Fruit fly (Drosophila melanogaster) whole organism, embryonic: ENCODE data around the gene CG14439.

Experiments
- CG11560 ChIP-seq: fragments of 200-800 bp; sonication (Bioruptor generic); IDR thresholded peaks from 3 replicates; pipeline ENCODE4 v1.3.6; 2022; ENCODE audit warnings: missing biosample characterization, missing genetic modification characterization
- CG14860 ChIP-seq: fragments of 200-800 bp; sonication (Bioruptor generic); IDR thresholded peaks from 3 replicates; pipeline ENCODE4 v1.3.6; 2022; ENCODE audit warnings: missing biosample characterization, missing genetic modification characterization; ENCODE audit not compliant: partially characterized antibody
- CG16779 ChIP-seq: fragments of 200-800 bp; sonication (Bioruptor generic); IDR thresholded peaks from 2 replicates; pipeline ENCODE4 v1.3.6; 2022; ENCODE audit warnings: missing biosample characterization, missing genetic modification characterization
- CG3838 ChIP-seq: fragments of 200-800 bp; sonication (Bioruptor generic); optimal IDR thresholded peaks from 3 replicates; lab custom pipeline; 2016; ENCODE audit warnings: missing biosample characterization, missing genetic modification characterization
- CG9437 ChIP-seq: fragments of 200-800 bp; sonication (Bioruptor generic); optimal IDR thresholded peaks from 2 replicates; lab custom pipeline; 2018; ENCODE audit warnings: missing biosample characterization, mild to moderate bottlenecking, missing genetic modification characterization
- cato ChIP-seq: fragments of 200-800 bp; sonication (Bioruptor generic); optimal IDR thresholded peaks from 2 replicates; lab custom pipeline; 2016; ENCODE audit warnings: missing biosample characterization, missing genetic modification characterization, borderline replicate concordance
- hkb ChIP-seq, 2 experiments: fragments of 200-800 bp in 1 of 2; fragments of >200 bp in 1 of 2; sonication (Bioruptor generic) in 1 of 2; IDR thresholded peaks in 1 of 2; optimal IDR thresholded peaks in 1 of 2; 2 replicates each; pipeline versions ENCODE4 v1.3.6 to Lab custom; 2017 to 2022; ENCODE audit warnings: missing biosample characterization in 1 of 2, missing genetic modification characterization in 1 of 2
- hth ChIP-seq: fragments of >200 bp; optimal IDR thresholded peaks from 2 replicates; lab custom pipeline; 2017; ENCODE audit warnings: inconsistent platforms
- lola ChIP-seq, 3 experiments: fragments of >200 bp in 2 of 3; fragments of 200-800 bp in 1 of 3; sonication (Bioruptor generic) in 1 of 3; optimal IDR thresholded peaks; 2 replicates each; lab custom pipeline; 2017 to 2019; ENCODE audit warnings: missing biosample characterization in 3 of 3, missing genetic modification characterization in 3 of 3, mild to moderate bottlenecking in 1 of 3, moderate library complexity in 1 of 3
- maf-S ChIP-seq: fragments of 200-800 bp; sonication (Bioruptor generic); optimal IDR thresholded peaks from 2 replicates; lab custom pipeline; 2016; ENCODE audit warnings: missing biosample characterization, missing genetic modification characterization
- pb ChIP-seq: fragments of 200-800 bp; sonication (Bioruptor generic); optimal IDR thresholded peaks from 3 replicates; lab custom pipeline; 2016; ENCODE audit warnings: missing biosample characterization, missing genetic modification characterization
- peb ChIP-seq: fragments of 200-800 bp; sonication (Bioruptor generic); IDR thresholded peaks from 2 replicates; pipeline ENCODE4 v1.3.6; 2022; ENCODE audit warnings: missing biosample characterization, missing genetic modification characterization
- sc ChIP-seq, 3 experiments: fragments of >200 bp in 2 of 3; fragments of 200-800 bp in 1 of 3; sonication (Bioruptor generic) in 1 of 3; optimal IDR thresholded peaks; 2 replicates in 2 of 3; 3 replicates in 1 of 3; lab custom pipeline; 2017; ENCODE audit warnings: mild to moderate bottlenecking in 1 of 3, missing biosample characterization in 1 of 3, missing genetic modification characterization in 1 of 3, missing genetic modification reagents in 1 of 3
- slp2 ChIP-seq: fragments of 200-800 bp; sonication (Bioruptor generic); optimal IDR thresholded peaks from 2 replicates; lab custom pipeline; 2016; ENCODE audit warnings: missing biosample characterization, missing genetic modification characterization

- no peak for TF ChIP-seq lola (GFP tag; optimal IDR thresholded peaks at IDR 0.05; lab: Kevin White, UChicago)
- no peak for TF ChIP-seq hkb (optimal IDR thresholded peaks at IDR 0.05; lab: Kevin White, UChicago)
- no peak for TF ChIP-seq hkb (GFP tag; IDR thresholded peaks at IDR 0.05; lab: Robert Waterston, UW)
- no peak for TF ChIP-seq CG16779 (GFP tag; lab: Robert Waterston, UW)
- TF ChIP-seq CG9437 = no peak
- TF ChIP-seq CG11560 (tag; lab: Robert Waterston, UW) = no peak
- no peak for TF ChIP-seq cato (GFP tag; lab: Kevin White, UChicago)
- TF ChIP-seq CG3838 (GFP tag; lab: Kevin White, UChicago) = no peak
- no peak for TF ChIP-seq peb (GFP tag; lab: Robert Waterston, UW)
- TF ChIP-seq hth (lab: Kevin White, UChicago) = no peak
- TF ChIP-seq sc (optimal IDR thresholded peaks at IDR 0.05; lab: Kevin White, UChicago) = no peak
- TF ChIP-seq sc (GFP tag; optimal IDR thresholded peaks at IDR 0.05; lab: Kevin White, UChicago) = no peak
- TF ChIP-seq pb = no peak
- TF ChIP-seq maf-S (GFP tag; lab: Kevin White, UChicago) = no peak
- TF ChIP-seq slp2 (GFP tag; lab: Kevin White, UChicago) = no peak
- TF ChIP-seq CG14860 (GFP tag; lab: Robert Waterston, UW) = no peak
Measured at dm6 chrX:6776934-6777333, 29.6 kb downstream of the CG14439 start.
